Worm (Caenorhabditis elegans) whole organism, young adult: ENCODE data around the gene tric-1B.1.
A peak's percentile ranks its signal among the peaks of the same experiment; 100 is the strongest.

Experiments used
- B0019.2 ChIP-seq: fragments of 200-800 bp; sonication (Bioruptor generic); conservative IDR thresholded peaks from 2 replicates; pipeline ENCODE4 v1.3.6; 2022; ENCODE audit warnings: missing genetic modification reagents, missing genetic modification characterization, missing compliant biosample characterization
- B0261.1 ChIP-seq: sonication (generic microtip); optimal IDR thresholded peaks from 2 replicates; lab custom pipeline; 2016; ENCODE audit warnings: mild to moderate bottlenecking, missing genetic modification characterization, moderate library complexity, missing compliant biosample characterization
- F49E8.2 ChIP-seq: sonication (generic microtip); optimal IDR thresholded peaks from 3 replicates; lab custom pipeline; 2017; ENCODE audit warnings: missing genetic modification characterization, mild to moderate bottlenecking, missing compliant biosample characterization, antibody characterized with exemption, moderate library complexity; ENCODE audit not compliant: insufficient read depth
- T26A5.8 ChIP-seq: sonication (generic microtip); optimal IDR thresholded peaks from 2 replicates; lab custom pipeline; 2016; ENCODE audit warnings: missing genetic modification characterization, missing compliant biosample characterization
- Y79H2A.3 ChIP-seq: fragments of 200-800 bp; sonication (Bioruptor generic); conservative IDR thresholded peaks from 2 replicates; pipeline ENCODE4 v1.3.6; 2022; ENCODE audit warnings: missing genetic modification reagents, missing genetic modification characterization, missing compliant biosample characterization
- ama-1 ChIP-seq, 3 experiments: fragments of 150-350 bp in 1 of 3; sonication (generic microtip) in 2 of 3; optimal IDR thresholded peaks; 2 replicates each; lab custom pipeline; 2014 to 2018; ENCODE audit warnings: missing biosample characterization in 2 of 3, missing genetic modification characterization in 2 of 3, missing genetic modification reagents in 2 of 3
- attf-3 ChIP-seq: fragments of 200-800 bp; sonication (Bioruptor generic); conservative IDR thresholded peaks from 2 replicates; pipeline ENCODE4 v1.3.6; 2022; ENCODE audit warnings: missing genetic modification reagents, missing genetic modification characterization, missing compliant biosample characterization
- attf-5 ChIP-seq: fragments of 200-800 bp; sonication (Bioruptor generic); optimal IDR thresholded peaks from 2 replicates; lab custom pipeline; 2018; ENCODE audit warnings: mild to moderate bottlenecking, missing genetic modification characterization, missing compliant biosample characterization
- attf-6 ChIP-seq: fragments of 200-800 bp; sonication (Bioruptor generic); IDR thresholded peaks from 2 replicates; pipeline ENCODE4 v1.3.6; 2022; ENCODE audit warnings: missing genetic modification reagents, missing genetic modification characterization, missing compliant biosample characterization
- bed-2 ChIP-seq: fragments of 200-800 bp; sonication (Bioruptor generic); IDR thresholded peaks from 2 replicates; pipeline ENCODE4 v1.3.6; 2022; ENCODE audit warnings: missing genetic modification reagents, missing genetic modification characterization, missing compliant biosample characterization
- cebp-2 ChIP-seq: fragments of 200-800 bp; sonication (Bioruptor generic); IDR thresholded peaks from 2 replicates; pipeline ENCODE4 v1.3.6; 2022; ENCODE audit warnings: missing genetic modification characterization, missing compliant biosample characterization
- ceh-100 ChIP-seq: fragments of 200-800 bp; sonication (Bioruptor generic); IDR thresholded peaks from 2 replicates; pipeline ENCODE4 v1.3.6; 2022; ENCODE audit warnings: missing genetic modification reagents, missing genetic modification characterization, missing compliant biosample characterization
- ceh-27 ChIP-seq: fragments of 200-800 bp; sonication (Bioruptor generic); optimal IDR thresholded peaks from 2 replicates; lab custom pipeline; 2018; ENCODE audit warnings: mild to moderate bottlenecking, missing genetic modification characterization, moderate library complexity, missing compliant biosample characterization
- dpl-1 ChIP-seq: fragments of 150-350 bp; optimal IDR thresholded peaks from 2 replicates; lab custom pipeline; 2014; ENCODE audit warnings: missing biosample characterization, missing genetic modification reagents, missing genetic modification characterization
- egrh-3 ChIP-seq: fragments of 200-800 bp; sonication (Bioruptor generic); IDR thresholded peaks from 2 replicates; pipeline ENCODE4 v1.3.6; 2022; ENCODE audit warnings: missing genetic modification reagents, missing genetic modification characterization, missing compliant biosample characterization
- gei-17 ChIP-seq: fragments of 200-800 bp; sonication (Bioruptor generic); optimal IDR thresholded peaks from 2 replicates; lab custom pipeline; 2018; ENCODE audit warnings: mild to moderate bottlenecking, missing genetic modification characterization, missing compliant biosample characterization
- lag-1 ChIP-seq: fragments of 200-800 bp; sonication (Bioruptor generic); IDR thresholded peaks from 2 replicates; pipeline ENCODE4 v1.3.6; 2022; ENCODE audit warnings: missing genetic modification reagents, missing genetic modification characterization, missing compliant biosample characterization
- let-526 ChIP-seq: fragments of 200-800 bp; sonication (Bioruptor generic); IDR thresholded peaks from 2 replicates; pipeline ENCODE4 v1.3.6; 2022; ENCODE audit warnings: missing genetic modification reagents, missing genetic modification characterization, missing compliant biosample characterization
- lin-26 ChIP-seq: fragments of 200-800 bp; sonication (Bioruptor generic); IDR thresholded peaks from 2 replicates; pipeline ENCODE4 v1.3.6; 2022; ENCODE audit warnings: missing genetic modification reagents, missing genetic modification characterization, missing compliant biosample characterization
- madf-10 ChIP-seq: sonication (generic microtip); optimal IDR thresholded peaks from 2 replicates; lab custom pipeline; 2016; ENCODE audit warnings: mild to moderate bottlenecking, missing genetic modification characterization, missing compliant biosample characterization
- mcd-1 ChIP-seq: fragments of 200-800 bp; sonication (Bioruptor generic); IDR thresholded peaks from 2 replicates; pipeline ENCODE4 v1.3.6; 2022; ENCODE audit warnings: missing genetic modification reagents, missing genetic modification characterization, missing compliant biosample characterization
- mes-4 ChIP-seq: sonication (generic microtip); optimal IDR thresholded peaks from 2 replicates; lab custom pipeline; 2016; ENCODE audit warnings: missing genotype, missing genetic modification characterization, missing compliant biosample characterization
- nfya-1 ChIP-seq: sonication (generic microtip); optimal IDR thresholded peaks from 2 replicates; lab custom pipeline; 2017; ENCODE audit warnings: antibody characterized with exemption, missing compliant biosample characterization, missing genetic modification characterization, borderline replicate concordance; ENCODE audit not compliant: insufficient read depth
- nfya-2 ChIP-seq: fragments of 200-800 bp; sonication (Bioruptor generic); IDR thresholded peaks from 2 replicates; pipeline ENCODE4 v1.3.6; 2022; ENCODE audit warnings: missing genetic modification reagents, missing genetic modification characterization, missing compliant biosample characterization
- pha-4 ChIP-seq: fragments of 150-350 bp; sonication (generic microtip); optimal IDR thresholded peaks from 2 replicates; lab custom pipeline; 2014; ENCODE audit warnings: missing biosample characterization, missing genetic modification reagents, missing genetic modification characterization
- rcor-1 ChIP-seq: fragments of 200-800 bp; sonication (Bioruptor generic); IDR thresholded peaks from 2 replicates; pipeline ENCODE4 v1.3.6; 2022; ENCODE audit warnings: missing genetic modification reagents, missing genetic modification characterization, missing compliant biosample characterization
- repo-1 ChIP-seq: sonication (generic microtip); optimal IDR thresholded peaks from 2 replicates; lab custom pipeline; 2017; ENCODE audit warnings: mild to moderate bottlenecking, missing genetic modification characterization, missing compliant biosample characterization
- sdz-38 ChIP-seq: sonication (generic microtip); optimal IDR thresholded peaks from 2 replicates; lab custom pipeline; 2016; ENCODE audit warnings: missing genotype, missing genetic modification characterization, missing compliant biosample characterization
- snpc-1.3 ChIP-seq: sonication (generic microtip); optimal IDR thresholded peaks from 2 replicates; lab custom pipeline; 2017; ENCODE audit warnings: missing genetic modification characterization, mild to moderate bottlenecking, missing compliant biosample characterization, antibody characterized with exemption, moderate library complexity, missing genotype, missing genetic modification reagents; ENCODE audit not compliant: insufficient read depth
- snpc-4 ChIP-seq, 5 experiments: fragments of 150-350 bp in 1 of 5; sonication (generic microtip) in 4 of 5; optimal IDR thresholded peaks; 2 replicates each; lab custom pipeline; 2014 to 2018; ENCODE audit warnings: missing genetic modification characterization in 5 of 5, missing biosample characterization in 3 of 5, antibody characterized with exemption in 2 of 5, mild to moderate bottlenecking in 2 of 5, missing compliant biosample characterization in 2 of 5, missing genotype in 2 of 5, moderate library complexity in 2 of 5, missing genetic modification reagents in 1 of 5
- sptf-2 ChIP-seq: fragments of 200-800 bp; sonication (Bioruptor generic); optimal IDR thresholded peaks from 2 replicates; lab custom pipeline; 2018; ENCODE audit warnings: mild to moderate bottlenecking, missing genetic modification characterization, missing compliant biosample characterization
- tbp1 ChIP-seq: fragments of 200-800 bp; sonication (Bioruptor generic); optimal IDR thresholded peaks from 2 replicates; lab custom pipeline; 2018; ENCODE audit warnings: mild to moderate bottlenecking, missing genetic modification characterization, missing compliant biosample characterization
- tlf-1 ChIP-seq: fragments of 200-800 bp; sonication (Bioruptor generic); optimal IDR thresholded peaks from 2 replicates; lab custom pipeline; 2018; ENCODE audit warnings: mild to moderate bottlenecking, missing genetic modification characterization, missing compliant biosample characterization
- ztf-28 ChIP-seq: fragments of 200-800 bp; sonication (Bioruptor generic); IDR thresholded peaks from 2 replicates; pipeline ENCODE4 v1.3.6; 2022; ENCODE audit warnings: missing genetic modification reagents, missing genetic modification characterization, missing compliant biosample characterization
- ztf-6 ChIP-seq: fragments of 200-800 bp; sonication (Bioruptor generic); IDR thresholded peaks from 2 replicates; pipeline ENCODE4 v1.3.6; 2022; ENCODE audit warnings: missing genetic modification reagents, missing genetic modification characterization, missing compliant biosample characterization

tric-1B.1 gene

ce11 chrII:12302354-12302753 lies 36.3 kb upstream of the tric-1B.1 start, which contains the start of gene C50E10.1:
TSS of gene C50E10.1 (minus strand) at chrII:12302454.
- TF ChIP-seq let-526 (GFP tag; lab: Robert Waterston, UW), result no peak
- TF ChIP-seq ztf-28 (GFP tag; lab: Robert Waterston, UW), result no peak
- TF ChIP-seq Y79H2A.3 (GFP tag; lab: Robert Waterston, UW), result no peak
- TF ChIP-seq sdz-38 (tag; lab: Kevin White, UChicago), result no peak
- no peak for TF ChIP-seq ceh-100
- TF ChIP-seq tlf-1 (GFP tag; lab: Kevin White, UChicago), result no peak
- no peak for TF ChIP-seq ztf-6 (GFP tag; lab: Robert Waterston, UW)
- TF ChIP-seq attf-5, result no peak
- no peak for TF ChIP-seq repo-1 (tag; lab: Kevin White, UChicago)
- TF ChIP-seq ama-1 (optimal IDR thresholded peaks at IDR 0.05; lab: Kevin White, UChicago), result no peak
- no peak for TF ChIP-seq ama-1 (GFP tag; optimal IDR thresholded peaks at IDR 0.05; lab: Kevin White, UChicago)
- no peak for TF ChIP-seq mcd-1 (GFP tag; lab: Robert Waterston, UW)
- no peak for TF ChIP-seq cebp-2 (GFP tag; lab: Robert Waterston, UW)
- TF ChIP-seq B0261.1, result no peak
- no peak for TF ChIP-seq bed-2 (GFP tag; lab: Robert Waterston, UW)
- no peak for TF ChIP-seq tbp1 (GFP tag; lab: Kevin White, UChicago)
- TF ChIP-seq rcor-1, result no peak

ce11 chrII:12301233-12301632 lies 35.2 kb upstream of the tric-1B.1 start:
- no peak for TF ChIP-seq gei-17 (GFP tag; lab: Kevin White, UChicago)
- no peak for TF ChIP-seq rcor-1
- no peak for TF ChIP-seq nfya-2 (GFP tag; lab: Robert Waterston, UW)

- TF ChIP-seq snpc-1.3 (tag; lab: Kevin White, UChicago), result peak; percentile 25
- TF ChIP-seq dpl-1 (GFP tag; lab: Kevin White, UChicago), result no peak
- peak; percentile 41 for TF ChIP-seq F49E8.2 (tag; lab: Kevin White, UChicago)
- 0 out of 2 replicates have a peak, but pooled peaks have one; percentile 36 for TF ChIP-seq attf-6 (GFP tag; lab: Robert Waterston, UW)
Observed at ce11 chrII:12300680-12301079, 34.6 kb upstream of the tric-1B.1 start.

- no peak for TF ChIP-seq B0019.2
- TF ChIP-seq nfya-1 (tag; lab: Kevin White, UChicago), result no peak
- no peak for TF ChIP-seq lin-26
- no peak for TF ChIP-seq sptf-2 (GFP tag; lab: Kevin White, UChicago)
- TF ChIP-seq mcd-1 (GFP tag; lab: Robert Waterston, UW), result no peak
- no peak for TF ChIP-seq mes-4 (tag; lab: Kevin White, UChicago)
- TF ChIP-seq attf-3, result no peak
Observed at ce11 chrII:12296591-12296990, 30.5 kb upstream of the tric-1B.1 start.

ce11 chrII:12289085-12289484 lies 23.0 kb upstream of the tric-1B.1 start, which contains the start of gene Y57A10A.31:
TSS of gene Y57A10A.31 (plus strand) at chrII:12289385.
- no peak for TF ChIP-seq tbp1 (GFP tag; lab: Kevin White, UChicago)
- TF ChIP-seq T26A5.8 (tag; lab: Kevin White, UChicago), result no peak
- TF ChIP-seq madf-10 (tag; lab: Kevin White, UChicago), result no peak
- TF ChIP-seq ceh-27 (GFP tag; lab: Kevin White, UChicago), result no peak
- TF ChIP-seq pha-4, result no peak
- no peak for TF ChIP-seq lag-1 (GFP tag; lab: Robert Waterston, UW)
- TF ChIP-seq egrh-3, result no peak
- TF ChIP-seq snpc-4 (GFP tag; optimal IDR thresholded peaks at IDR 0.05; lab: Kevin White, UChicago), result no peak
- TF ChIP-seq snpc-4 (tag; optimal IDR thresholded peaks at IDR 0.05; lab: Kevin White, UChicago), result no peak
